Worm (Caenorhabditis elegans) whole organism, L4/young adult: ENCODE data around the gene far-8.

Experiments
- W03F9.2 ChIP-seq: fragments of 150-350 bp; optimal IDR thresholded peaks from 2 replicates; lab custom pipeline; 2014; ENCODE audit warnings: missing biosample characterization, missing genetic modification characterization
- dao-5 ChIP-seq: sonication (generic microtip); optimal IDR thresholded peaks from 2 replicates; lab custom pipeline; 2016; ENCODE audit warnings: missing genotype, missing genetic modification characterization, moderate library complexity, missing compliant biosample characterization

- TF ChIP-seq dao-5 (tag; lab: Kevin White, UChicago) (no peak), W03F9.2 (tag; lab: Kevin White, UChicago) (no peak)
These were observed 27.1 kb downstream of the far-8 start, which contains the start of gene T24C4.2 for ce11 chrIII:869869-870268.
